Worm (Caenorhabditis elegans) whole organism, midembryonic: ENCODE results near the gene cthd-1.

Experiments
- flt-1 ChIP-seq: fragments of 200-800 bp; sonication (Bioruptor generic); IDR thresholded peaks from 2 replicates; pipeline ENCODE4 v1.3.6; 2022; ENCODE audit warnings: missing genetic modification characterization, missing compliant biosample characterization
- ref-1 ChIP-seq: fragments of 200-800 bp; sonication (Bioruptor generic); conservative IDR thresholded peaks from 2 replicates; pipeline ENCODE4 v1.3.6; 2022; ENCODE audit warnings: missing genetic modification reagents, missing genetic modification characterization, missing compliant biosample characterization

ce11 chrV:9713532-9713931 lies 35.5 kb downstream of the cthd-1 start, which contains the start of gene F40F9.10:
- TF ChIP-seq ref-1 (GFP tag; lab: Robert Waterston, UW) (no peak), flt-1 (GFP tag; lab: Robert Waterston, UW) (no peak)
